Worm (Caenorhabditis elegans): ENCODE results near the gene R12B2.8.

R12B2.8 gene

DNA sequence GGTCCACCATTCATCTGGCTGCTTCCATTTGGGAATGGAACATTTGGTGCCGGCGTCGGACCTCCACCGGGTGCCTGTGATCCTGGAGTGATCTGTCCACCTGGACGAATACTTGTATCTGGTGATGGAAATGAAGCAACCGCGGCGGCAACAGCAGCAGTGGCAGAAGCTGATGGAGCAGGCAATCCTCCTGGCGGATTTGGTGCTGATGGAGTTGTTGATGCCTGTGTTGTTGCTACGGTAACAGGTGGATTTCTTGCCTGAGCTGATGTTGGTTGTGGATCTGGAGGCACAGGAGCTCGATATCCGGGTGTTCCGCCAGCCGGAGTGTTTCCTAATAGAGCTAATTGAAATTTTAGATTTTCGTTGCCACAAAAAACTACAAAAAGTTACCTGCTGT is 8.7 kb downstream of the R12B2.8 start:
- no peak for TF ChIP-seq ref-1 (GFP tag; conservative IDR thresholded peaks at IDR 0.05)
- TF ChIP-seq klf-2 (GFP tag; conservative IDR thresholded peaks at IDR 0.05), result no peak
- TF ChIP-seq flt-1 (GFP tag; IDR thresholded peaks at IDR 0.05), result no peak
- no peak for TF ChIP-seq cog-1 (tag; optimal IDR thresholded peaks at IDR 0.05)
- TF ChIP-seq ztf-29 (GFP tag; IDR thresholded peaks at IDR 0.05), result no peak
- TF ChIP-seq ztf-23 (GFP tag; IDR thresholded peaks at IDR 0.05), result no peak
- TF ChIP-seq med-1 (GFP tag; optimal IDR thresholded peaks at IDR 0.05; ENCODE audit: insufficient read depth), result no peak
- TF ChIP-seq T22C8.4 (GFP tag; IDR thresholded peaks at IDR 0.05), result no peak
- no peak for TF ChIP-seq tab-1 (GFP tag; IDR thresholded peaks at IDR 0.05)

DNA sequence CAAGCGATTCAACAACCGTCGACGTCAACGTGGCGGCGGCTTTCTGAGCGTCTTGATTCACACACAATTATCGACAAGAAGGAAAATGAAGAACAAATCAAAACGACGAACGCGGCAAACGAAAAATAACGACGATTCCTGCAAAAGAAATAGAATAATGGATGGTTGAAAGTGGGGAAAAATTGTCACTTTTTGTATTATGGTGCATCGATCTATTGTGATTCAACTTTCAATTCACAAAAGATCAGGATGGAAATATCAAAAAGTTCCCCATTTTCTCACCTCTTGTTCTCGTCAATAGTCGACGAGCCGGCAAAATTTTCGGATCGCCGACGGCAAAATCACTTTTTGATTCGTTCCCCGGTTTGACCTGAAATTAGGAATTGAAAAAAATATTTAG is 9.7 kb downstream of the R12B2.8 start, which contains the start of the genes R12B2.13 and mdt-15:
TSS of gene R12B2.13 (minus strand) at position 101 of the 400 bp plus-strand sequence.
TSS of gene mdt-15 (minus strand) at position 376 of the 400 bp plus-strand sequence.
- no peak for TF ChIP-seq klf-2 (GFP tag; conservative IDR thresholded peaks at IDR 0.05)
- no peak for TF ChIP-seq med-1 (GFP tag; optimal IDR thresholded peaks at IDR 0.05; ENCODE audit: insufficient read depth)
- TF ChIP-seq ref-1 (GFP tag; conservative IDR thresholded peaks at IDR 0.05), result no peak
- TF ChIP-seq ztf-29 (GFP tag; IDR thresholded peaks at IDR 0.05), result no peak
- no peak for TF ChIP-seq tab-1 (GFP tag; IDR thresholded peaks at IDR 0.05)

DNA sequence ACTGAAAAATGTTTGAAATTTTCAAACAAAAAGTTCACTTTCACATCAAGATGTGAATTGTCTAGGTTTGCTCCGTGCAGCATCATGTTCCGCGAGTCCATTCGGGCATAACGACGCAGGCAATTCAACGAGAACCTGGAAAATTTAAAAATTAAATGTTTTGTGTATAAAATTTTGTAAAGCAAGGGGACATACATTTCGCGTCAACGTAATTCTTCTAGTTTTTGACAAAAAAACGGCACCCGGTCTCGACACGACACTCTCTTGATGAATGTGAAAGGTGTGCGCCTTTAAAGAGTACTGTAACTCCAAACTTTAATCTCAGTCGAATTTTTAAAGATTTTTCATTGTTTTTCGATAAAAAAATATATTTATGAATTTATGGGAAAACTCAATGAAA is 10.3 kb downstream of the R12B2.8 start, which contains the start of gene R12B2.6:
TSS of gene R12B2.6 (minus strand) at position 101 of the 400 bp plus-strand sequence.
- TF ChIP-seq ref-1 (GFP tag; conservative IDR thresholded peaks at IDR 0.05), result no peak
- TF ChIP-seq ztf-29 (GFP tag; IDR thresholded peaks at IDR 0.05), result no peak
- no peak for TF ChIP-seq flt-1 (GFP tag; IDR thresholded peaks at IDR 0.05)
- TF ChIP-seq med-1 (GFP tag; optimal IDR thresholded peaks at IDR 0.05; ENCODE audit: insufficient read depth), result no peak
- no peak for TF ChIP-seq cog-1 (tag; optimal IDR thresholded peaks at IDR 0.05)
- no peak for TF ChIP-seq T22C8.4 (GFP tag; IDR thresholded peaks at IDR 0.05)
- TF ChIP-seq tab-1 (GFP tag; IDR thresholded peaks at IDR 0.05), result no peak
- no peak for TF ChIP-seq ztf-23 (GFP tag; IDR thresholded peaks at IDR 0.05)
- TF ChIP-seq klf-2 (GFP tag; conservative IDR thresholded peaks at IDR 0.05), result no peak

DNA sequence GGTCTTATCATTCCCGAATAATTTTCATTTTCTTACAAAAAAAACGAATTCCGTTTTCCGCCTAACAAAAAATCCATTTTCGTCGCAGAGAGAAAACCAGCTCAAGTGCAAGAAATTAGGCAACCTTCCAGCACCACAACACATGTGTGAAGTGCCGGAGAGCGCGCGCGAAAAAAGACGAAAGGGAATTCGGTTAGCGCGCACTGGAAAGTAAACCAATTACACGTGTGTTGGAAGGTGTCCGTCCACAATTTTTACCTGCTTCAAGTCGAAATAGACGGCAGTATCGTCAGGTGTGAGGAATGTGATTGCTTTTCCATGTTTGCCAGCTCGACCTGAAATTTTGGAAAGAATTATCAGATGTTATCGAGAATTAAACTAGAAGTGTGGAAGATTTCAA is 10.9 kb downstream of the R12B2.8 start:
- TF ChIP-seq klf-2 (GFP tag; conservative IDR thresholded peaks at IDR 0.05), result no peak
- no peak for TF ChIP-seq T22C8.4 (GFP tag; IDR thresholded peaks at IDR 0.05)
- no peak for TF ChIP-seq ztf-23 (GFP tag; IDR thresholded peaks at IDR 0.05)
- TF ChIP-seq flt-1 (GFP tag; IDR thresholded peaks at IDR 0.05), result no peak
- TF ChIP-seq ref-1 (GFP tag; conservative IDR thresholded peaks at IDR 0.05), result no peak
- TF ChIP-seq ztf-29 (GFP tag; IDR thresholded peaks at IDR 0.05), result no peak
- TF ChIP-seq cog-1 (tag; optimal IDR thresholded peaks at IDR 0.05), result no peak
- TF ChIP-seq tab-1 (GFP tag; IDR thresholded peaks at IDR 0.05), result no peak
- TF ChIP-seq med-1 (GFP tag; optimal IDR thresholded peaks at IDR 0.05; ENCODE audit: insufficient read depth), result no peak

DNA sequence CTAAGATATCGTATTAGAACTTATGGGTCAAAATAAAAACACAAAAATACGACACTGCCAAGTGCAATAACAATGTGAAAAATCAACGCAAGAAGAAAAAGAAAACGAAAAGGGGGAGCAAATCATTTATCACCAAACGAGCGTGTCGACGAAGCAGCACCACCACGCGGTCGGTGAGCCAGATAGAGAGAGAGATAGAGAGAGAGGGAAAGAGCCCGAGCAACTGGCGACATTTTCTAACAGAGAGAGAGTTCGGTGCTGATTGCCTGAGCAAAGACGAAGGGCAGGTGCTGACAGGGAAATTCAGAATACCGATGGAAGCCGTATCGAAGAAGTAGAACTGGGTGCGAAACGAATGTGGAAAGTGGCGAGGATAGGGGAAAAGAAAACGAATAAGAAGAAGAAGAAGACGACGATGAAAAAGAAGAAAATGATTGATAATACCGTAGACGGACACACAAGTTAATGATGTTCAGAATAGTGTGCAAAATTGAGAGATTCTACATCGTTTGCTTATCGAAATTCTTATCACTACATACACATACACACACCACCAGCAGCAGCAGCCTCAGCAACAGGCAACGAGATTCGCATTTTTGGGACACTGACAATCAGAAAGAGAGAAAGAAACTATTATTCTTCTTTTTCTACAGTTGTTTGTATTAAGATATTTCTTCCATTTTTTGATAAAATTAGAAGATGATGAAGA is 11.6 kb downstream of the R12B2.8 start:
- TF ChIP-seq ztf-29 (GFP tag; IDR thresholded peaks at IDR 0.05), result no peak
- 0 out of 2 replicates have a peak, but pooled peaks have one; percentile 22 for TF ChIP-seq ztf-23 (GFP tag; IDR thresholded peaks at IDR 0.05)

DNA sequence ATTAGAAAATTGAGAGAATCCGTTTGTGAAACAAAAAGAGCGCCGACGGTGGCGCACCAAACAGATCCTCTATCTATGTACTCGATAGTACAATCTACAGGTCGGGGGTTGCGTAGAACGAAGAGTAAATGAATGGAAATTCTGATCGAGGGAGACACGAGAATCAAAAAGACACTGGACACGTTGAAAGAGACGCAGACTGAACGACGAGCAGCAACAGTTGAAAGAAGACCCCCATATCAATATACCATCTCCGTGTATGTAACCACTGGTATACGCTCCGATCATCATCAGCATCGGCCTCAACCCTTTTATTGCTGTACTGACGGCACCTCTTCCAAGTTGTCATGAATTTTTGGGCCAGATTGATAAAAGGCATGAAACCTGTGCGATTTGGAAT is 12.5 kb downstream of the R12B2.8 start:
- no peak for TF ChIP-seq ztf-29 (GFP tag; IDR thresholded peaks at IDR 0.05)
- TF ChIP-seq klf-2 (GFP tag; conservative IDR thresholded peaks at IDR 0.05), result no peak
- TF ChIP-seq cog-1 (tag; optimal IDR thresholded peaks at IDR 0.05), result no peak
- TF ChIP-seq ref-1 (GFP tag; conservative IDR thresholded peaks at IDR 0.05), result no peak
- no peak for TF ChIP-seq tab-1 (GFP tag; IDR thresholded peaks at IDR 0.05)
- no peak for TF ChIP-seq T22C8.4 (GFP tag; IDR thresholded peaks at IDR 0.05)
- no peak for TF ChIP-seq ztf-23 (GFP tag; IDR thresholded peaks at IDR 0.05)
- no peak for TF ChIP-seq med-1 (GFP tag; optimal IDR thresholded peaks at IDR 0.05; ENCODE audit: insufficient read depth)
- no peak for TF ChIP-seq flt-1 (GFP tag; IDR thresholded peaks at IDR 0.05)

DNA sequence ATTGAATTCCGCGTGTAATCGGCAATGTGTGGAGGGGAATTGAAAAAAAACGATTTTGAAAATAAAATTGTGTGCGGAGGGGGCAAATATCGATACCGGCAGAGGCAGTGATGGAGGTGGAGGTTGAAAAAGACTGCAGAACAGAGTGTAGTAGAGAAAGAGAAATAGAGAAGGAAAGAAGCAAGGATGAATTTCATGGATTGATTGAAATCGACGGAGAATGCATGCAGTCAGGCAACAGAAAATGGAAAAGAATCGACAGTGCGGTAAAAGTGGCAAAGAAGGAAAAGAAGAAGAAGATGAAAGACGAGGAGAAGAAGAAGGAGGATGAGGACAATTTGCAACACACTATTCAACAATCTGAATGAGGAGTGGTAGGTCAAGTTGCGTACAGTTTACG is 13.1 kb downstream of the R12B2.8 start, which contains the start of gene W04D12.1:
TSS of gene W04D12.1 (plus strand) at position 111 of the 400 bp plus-strand sequence.
- TF ChIP-seq ztf-29 (GFP tag; IDR thresholded peaks at IDR 0.05) (no peak), klf-2 (GFP tag; conservative IDR thresholded peaks at IDR 0.05) (no peak), tab-1 (GFP tag; IDR thresholded peaks at IDR 0.05) (no peak), ztf-23 (GFP tag; IDR thresholded peaks at IDR 0.05) (no peak)

DNA sequence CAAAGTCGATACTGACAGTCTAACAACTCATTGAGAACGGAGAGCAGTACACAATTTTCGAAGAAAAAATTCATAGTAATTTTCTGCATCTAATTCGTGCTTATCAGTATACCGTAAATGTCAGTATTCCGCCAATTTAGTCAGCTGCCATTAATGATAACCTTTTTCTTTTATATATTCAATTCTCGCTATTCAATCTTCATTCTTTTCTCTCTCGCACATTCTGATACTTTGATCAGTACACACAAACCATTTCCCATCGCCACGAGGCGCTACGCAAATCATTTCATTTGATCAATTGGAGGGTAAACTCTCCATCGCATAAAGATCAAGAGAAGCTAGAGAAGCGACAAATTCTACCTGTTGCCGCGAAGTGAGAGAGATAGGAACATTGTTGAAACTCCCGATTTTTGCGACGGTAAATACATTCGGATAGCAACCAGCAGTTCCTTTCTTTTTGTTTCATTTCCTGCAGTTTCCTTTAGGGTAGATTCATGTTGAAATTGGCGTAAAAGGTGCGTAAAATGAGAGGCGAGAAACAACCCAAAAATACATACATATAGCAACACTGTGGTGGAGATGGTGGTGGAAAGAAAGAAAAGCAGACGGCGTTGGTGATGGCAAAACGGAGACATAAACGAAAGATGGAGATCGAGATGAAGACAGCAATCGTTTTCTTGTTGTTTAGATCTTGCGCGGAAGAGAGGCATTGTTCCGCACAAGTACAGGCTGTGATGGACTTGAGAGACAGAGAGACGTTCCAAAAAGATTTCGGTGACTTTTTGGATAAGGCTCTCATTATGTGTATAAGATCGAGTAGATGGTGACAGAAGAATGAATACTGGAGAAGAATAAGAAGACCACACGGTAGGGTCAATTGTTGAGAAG is 14.7 kb downstream of the R12B2.8 start:
- TF ChIP-seq T22C8.4 (GFP tag; IDR thresholded peaks at IDR 0.05), result no peak

DNA sequence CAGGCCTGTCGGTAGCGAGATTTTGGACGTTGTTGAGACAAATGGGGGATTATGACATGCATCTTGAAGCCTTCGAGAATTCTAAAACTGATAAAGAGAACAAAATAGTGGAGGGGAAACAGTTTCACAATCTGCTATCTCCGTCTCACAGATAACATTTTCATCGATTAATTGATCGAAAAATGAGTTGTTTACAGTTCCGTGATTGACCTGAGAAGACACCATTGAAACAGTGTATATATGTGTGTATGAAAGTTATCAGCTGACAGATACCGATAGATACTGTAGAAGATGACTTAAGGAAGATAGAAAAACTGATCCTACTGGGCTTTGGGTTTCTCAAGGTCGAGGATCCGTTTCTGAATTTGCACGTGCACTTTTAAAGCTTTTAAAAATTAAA is 15.4 kb downstream of the R12B2.8 start:
- TF ChIP-seq tab-1 (GFP tag; IDR thresholded peaks at IDR 0.05), result no peak
- TF ChIP-seq ztf-29 (GFP tag; IDR thresholded peaks at IDR 0.05), result no peak
- no peak for TF ChIP-seq ref-1 (GFP tag; conservative IDR thresholded peaks at IDR 0.05)

DNA sequence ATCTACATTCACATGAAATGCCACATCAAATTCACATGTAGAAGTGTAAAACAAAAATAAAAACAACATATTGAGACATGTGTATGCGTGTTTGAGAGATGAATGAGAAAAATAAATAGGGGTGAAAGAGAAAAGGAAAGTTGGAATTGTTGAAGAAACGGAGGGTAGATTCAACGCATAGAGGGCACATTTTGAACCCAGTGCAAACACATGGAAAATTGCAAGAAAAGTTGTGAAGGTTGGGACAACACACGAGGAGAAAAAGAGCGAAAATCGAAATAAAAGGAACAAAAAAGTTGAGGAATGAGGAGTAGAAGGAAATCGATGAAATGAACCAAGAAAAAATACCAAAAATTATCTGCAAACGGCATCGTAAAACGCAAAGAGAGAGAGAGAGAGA is 15.9 kb downstream of the R12B2.8 start:
- no peak for TF ChIP-seq cog-1 (tag; optimal IDR thresholded peaks at IDR 0.05)
- no peak for TF ChIP-seq tab-1 (GFP tag; IDR thresholded peaks at IDR 0.05)
- TF ChIP-seq ztf-23 (GFP tag; IDR thresholded peaks at IDR 0.05), result no peak
- TF ChIP-seq flt-1 (GFP tag; IDR thresholded peaks at IDR 0.05), result no peak
- no peak for TF ChIP-seq klf-2 (GFP tag; conservative IDR thresholded peaks at IDR 0.05)
- TF ChIP-seq ref-1 (GFP tag; conservative IDR thresholded peaks at IDR 0.05), result no peak
- TF ChIP-seq med-1 (GFP tag; optimal IDR thresholded peaks at IDR 0.05; ENCODE audit: insufficient read depth), result no peak
- TF ChIP-seq T22C8.4 (GFP tag; IDR thresholded peaks at IDR 0.05), result no peak
- no peak for TF ChIP-seq ztf-29 (GFP tag; IDR thresholded peaks at IDR 0.05)
